Fruit fly (Drosophila melanogaster): Measurements from ENCODE around the gene PolA2.

PolA2 gene

dm6 chr3R:27208724-27209343, 30.1 kb upstream of the PolA2 start (continued):
- peak; percentile 12 for TF ChIP-seq CG15514 (GFP tag; optimal IDR thresholded peaks at IDR 0.05)
- TF ChIP-seq CG11723 (GFP tag; optimal IDR thresholded peaks at IDR 0.05) = peak; percentile 34
- no peak for TF ChIP-seq lov (optimal IDR thresholded peaks at IDR 0.05)
- 0 out of 3 replicates have a peak, but pooled peaks have one; percentile 58 for TF ChIP-seq lov (GFP tag; IDR thresholded peaks at IDR 0.05)
- TF ChIP-seq ftz-f1 (GFP tag; optimal IDR thresholded peaks at IDR 0.05) = no peak
- TF ChIP-seq unc-4 (GFP tag; IDR thresholded peaks at IDR 0.05; ENCODE audit: partially characterized antibody) = no peak
- TF ChIP-seq H2.0 (GFP tag; IDR thresholded peaks at IDR 0.05) = 0 out of 2 replicates have a peak, but pooled peaks have one; percentile 38
- TF ChIP-seq ro (GFP tag; IDR thresholded peaks at IDR 0.05) = no peak
- TF ChIP-seq C15 (GFP tag; IDR thresholded peaks at IDR 0.05) = no peak
- TF ChIP-seq ind (GFP tag; optimal IDR thresholded peaks at IDR 0.05) = no peak
- TF ChIP-seq pnt (GFP tag; optimal IDR thresholded peaks at IDR 0.05) = peak; percentile 53
- no peak for TF ChIP-seq abd-A (tag; optimal IDR thresholded peaks at IDR 0.05)
- TF ChIP-seq repo (GFP tag; optimal IDR thresholded peaks at IDR 0.05) = peak; percentile 21
- TF ChIP-seq Tbp (GFP tag; optimal IDR thresholded peaks at IDR 0.05) = no peak
- TF ChIP-seq CG17802 (tag; optimal IDR thresholded peaks at IDR 0.05) = no peak
- TF ChIP-seq zf30C (GFP tag; optimal IDR thresholded peaks at IDR 0.05) = no peak
- TF ChIP-seq HmgD (GFP tag; optimal IDR thresholded peaks at IDR 0.05) = no peak
- no peak for TF ChIP-seq CG14860 (GFP tag; IDR thresholded peaks at IDR 0.05; ENCODE audit: partially characterized antibody)
- TF ChIP-seq maf-S (GFP tag; optimal IDR thresholded peaks at IDR 0.05) = peak; percentile 37
- no peak for TF ChIP-seq CG6254 (GFP tag; optimal IDR thresholded peaks at IDR 0.05)
- no peak for TF ChIP-seq toy (GFP tag; IDR thresholded peaks at IDR 0.05)
- TF ChIP-seq hb (GFP tag; IDR thresholded peaks at IDR 0.05; ENCODE audit: partially characterized antibody) = no peak
- no peak for TF ChIP-seq CG31365 (tag; optimal IDR thresholded peaks at IDR 0.05)
- TF ChIP-seq gt (GFP tag; IDR thresholded peaks at IDR 0.05) = no peak
- TF ChIP-seq Sox100B (GFP tag; optimal IDR thresholded peaks at IDR 0.05) = peak; percentile 80
- TF ChIP-seq CG4707 (GFP tag; optimal IDR thresholded peaks at IDR 0.05) = peak; percentile 8
- peak; percentile 19 for TF ChIP-seq pho (GFP tag; optimal IDR thresholded peaks at IDR 0.05)
- no peak for TF ChIP-seq CG17829 (tag; optimal IDR thresholded peaks at IDR 0.05)
- TF ChIP-seq CG9609 (GFP tag; optimal IDR thresholded peaks at IDR 0.05) = no peak
- peak; percentile 55 for TF ChIP-seq CG1603 (tag; optimal IDR thresholded peaks at IDR 0.05)
- TF ChIP-seq pan (optimal IDR thresholded peaks at IDR 0.05) = no peak
- peak in 1 of 2 experiments; percentile 60 for TF ChIP-seq pan (GFP tag; optimal IDR thresholded peaks at IDR 0.05 in 1 of 2, IDR thresholded peaks at IDR 0.05 in 1 of 2)
- TF ChIP-seq CG6854 (GFP tag; optimal IDR thresholded peaks at IDR 0.05) = no peak
- no peak for TF ChIP-seq TFAM (GFP tag; optimal IDR thresholded peaks at IDR 0.05)
- TF ChIP-seq az2 (GFP tag; optimal IDR thresholded peaks at IDR 0.05) = no peak
- TF ChIP-seq zfh1 (GFP tag; IDR thresholded peaks at IDR 0.05) = peak; percentile 64; the same call in 1 of the 3 replicates
- TF ChIP-seq pum (GFP tag; optimal IDR thresholded peaks at IDR 0.05) = peak; percentile 17
- peak; percentile 84 for TF ChIP-seq Awh (GFP tag; IDR thresholded peaks at IDR 0.05)
- TF ChIP-seq CG10565 (GFP tag; optimal IDR thresholded peaks at IDR 0.05) = no peak
- TF ChIP-seq CG9727 (GFP tag; optimal IDR thresholded peaks at IDR 0.05) = peak; percentile 69
- TF ChIP-seq Fer1 (GFP tag; optimal IDR thresholded peaks at IDR 0.05) = no peak
- 0 out of 3 replicates have a peak, but pooled peaks have one; percentile 12 for TF ChIP-seq CG17361 (GFP tag; IDR thresholded peaks at IDR 0.05)
- TF ChIP-seq Hand (GFP tag; optimal IDR thresholded peaks at IDR 0.05) = no peak
- TF ChIP-seq CG12942 (GFP tag; optimal IDR thresholded peaks at IDR 0.05) = peak; percentile 27
- TF ChIP-seq sqz (GFP tag; optimal IDR thresholded peaks at IDR 0.05) = peak; percentile 1
- no peak for TF ChIP-seq insv (GFP tag; optimal IDR thresholded peaks at IDR 0.05)
- TF ChIP-seq lmd (GFP tag; IDR thresholded peaks at IDR 0.05) = no peak
- no peak for TF ChIP-seq CG10274 (GFP tag; optimal IDR thresholded peaks at IDR 0.05)
- TF ChIP-seq esg (GFP tag; conservative IDR thresholded peaks at IDR 0.05) = no peak
- peak; percentile 6 for TF ChIP-seq CG1647 (GFP tag; optimal IDR thresholded peaks at IDR 0.05)
- peak; percentile 5 for TF ChIP-seq CG7839 (tag; optimal IDR thresholded peaks at IDR 0.05)

Measured in whole organism, embryonic.